Worm (Caenorhabditis elegans) whole organism, L2 larva: ENCODE data around the gene nhr-141.

Source experiments
- C34F6.9 ChIP-seq: fragments of 150-350 bp; optimal IDR thresholded peaks from 2 replicates; lab custom pipeline; 2014; ENCODE audit warnings: missing biosample characterization, missing genetic modification characterization
- F13H6.1 ChIP-seq: sonication (generic microtip); optimal IDR thresholded peaks from 2 replicates; lab custom pipeline; 2016; ENCODE audit warnings: missing genetic modification characterization, missing compliant biosample characterization
- Y55F3AM.14 ChIP-seq: fragments of 200-800 bp; sonication (Bioruptor generic); optimal IDR thresholded peaks from 2 replicates; lab custom pipeline; 2018; ENCODE audit warnings: mild to moderate bottlenecking, missing genetic modification characterization, missing compliant biosample characterization
- ZK546.5 ChIP-seq: sonication (generic microtip); optimal IDR thresholded peaks from 2 replicates; lab custom pipeline; 2017; ENCODE audit warnings: missing biosample characterization, missing genetic modification characterization
- alr-1 ChIP-seq: fragments of 150-350 bp; optimal IDR thresholded peaks from 2 replicates; lab custom pipeline; 2014; ENCODE audit warnings: missing biosample characterization, missing genetic modification characterization
- aly-2 ChIP-seq: fragments of 150-350 bp; optimal IDR thresholded peaks from 2 replicates; lab custom pipeline; 2014; ENCODE audit warnings: missing biosample characterization, missing genetic modification characterization
- ama-1 ChIP-seq: fragments of 150-350 bp; optimal IDR thresholded peaks from 2 replicates; lab custom pipeline; 2018; ENCODE audit warnings: inconsistent platforms
- blmp-1 ChIP-seq: sonication (generic microtip); optimal IDR thresholded peaks from 2 replicates; lab custom pipeline; 2017; ENCODE audit warnings: missing genetic modification characterization, mild to moderate bottlenecking, missing compliant biosample characterization, antibody characterized with exemption, moderate library complexity; ENCODE audit not compliant: insufficient read depth
- ceh-16 ChIP-seq: fragments of 150-350 bp; optimal IDR thresholded peaks from 2 replicates; lab custom pipeline; 2014; ENCODE audit warnings: missing biosample characterization, missing genetic modification characterization
- ceh-82 ChIP-seq: fragments of 150-350 bp; optimal IDR thresholded peaks from 2 replicates; lab custom pipeline; 2014; ENCODE audit warnings: missing biosample characterization, missing genetic modification characterization
- dmd-4 ChIP-seq: sonication (generic microtip); optimal IDR thresholded peaks from 2 replicates; lab custom pipeline; 2017; ENCODE audit warnings: missing biosample characterization, missing genetic modification characterization
- egl-27 ChIP-seq: sonication (generic microtip); optimal IDR thresholded peaks from 3 replicates; lab custom pipeline; 2017; ENCODE audit warnings: missing biosample characterization, missing genetic modification reagents, missing genetic modification characterization
- elt-1 ChIP-seq: fragments of 150-350 bp; optimal IDR thresholded peaks from 2 replicates; lab custom pipeline; 2014; ENCODE audit warnings: missing biosample characterization, missing genetic modification characterization
- elt-3 ChIP-seq: sonication (generic microtip); optimal IDR thresholded peaks from 2 replicates; lab custom pipeline; 2017; ENCODE audit warnings: missing biosample characterization, missing genetic modification characterization
- fos-1 ChIP-seq: fragments of 150-350 bp; optimal IDR thresholded peaks from 2 replicates; lab custom pipeline; 2014; ENCODE audit warnings: missing biosample characterization, missing genetic modification characterization
- lin-11 ChIP-seq: fragments of 150-350 bp; sonication (generic microtip); optimal IDR thresholded peaks from 2 replicates; lab custom pipeline; 2014; ENCODE audit warnings: missing biosample characterization, missing genetic modification characterization, inconsistent platforms, mixed read lengths
- lin-39 ChIP-seq: fragments of 150-350 bp; optimal IDR thresholded peaks from 2 replicates; lab custom pipeline; 2014; ENCODE audit warnings: missing biosample characterization, missing genetic modification reagents, missing genetic modification characterization
- lsy-2 ChIP-seq, 2 experiments: fragments of 150-350 bp in 1 of 2; sonication (generic microtip) in 1 of 2; optimal IDR thresholded peaks; 2 replicates each; lab custom pipeline; 2014 to 2017; ENCODE audit warnings: missing biosample characterization in 2 of 2, missing genetic modification characterization in 2 of 2
- mbf-1 ChIP-seq: sonication (generic microtip); optimal IDR thresholded peaks from 2 replicates; lab custom pipeline; 2017; ENCODE audit warnings: missing biosample characterization, missing genetic modification characterization
- mdl-1 ChIP-seq, 2 experiments: fragments of 150-350 bp in 1 of 2; sonication (generic microtip) in 1 of 2; optimal IDR thresholded peaks; 2 replicates each; lab custom pipeline; 2017; ENCODE audit warnings: missing biosample characterization in 2 of 2, missing genetic modification characterization in 2 of 2
- nhr-10 ChIP-seq: sonication (generic microtip); optimal IDR thresholded peaks from 2 replicates; lab custom pipeline; 2017; ENCODE audit warnings: missing biosample characterization, missing genetic modification characterization
- nhr-12 ChIP-seq: fragments of 150-350 bp; optimal IDR thresholded peaks from 2 replicates; lab custom pipeline; 2014; ENCODE audit warnings: missing biosample characterization, missing genetic modification characterization
- nhr-129 ChIP-seq: fragments of 150-350 bp; optimal IDR thresholded peaks from 2 replicates; lab custom pipeline; 2014; ENCODE audit warnings: missing biosample characterization, missing genetic modification characterization
- nhr-21 ChIP-seq: fragments of 150-350 bp; optimal IDR thresholded peaks from 2 replicates; lab custom pipeline; 2014; ENCODE audit warnings: missing biosample characterization, missing genetic modification characterization
- nhr-237 ChIP-seq: fragments of 150-350 bp; optimal IDR thresholded peaks from 2 replicates; lab custom pipeline; 2014; ENCODE audit warnings: missing biosample characterization, missing genetic modification characterization
- nhr-25 ChIP-seq: fragments of 150-350 bp; sonication (generic microtip); optimal IDR thresholded peaks from 3 replicates; lab custom pipeline; 2014; ENCODE audit warnings: missing biosample characterization, missing genetic modification characterization
- nhr-6 ChIP-seq: fragments of 150-350 bp; optimal IDR thresholded peaks from 2 replicates; lab custom pipeline; 2014; ENCODE audit warnings: missing biosample characterization, missing genetic modification characterization
- nhr-77 ChIP-seq: fragments of 150-350 bp; optimal IDR thresholded peaks from 2 replicates; lab custom pipeline; 2014; ENCODE audit warnings: missing biosample characterization, missing genetic modification characterization
- peb-1 ChIP-seq: fragments of 150-350 bp; optimal IDR thresholded peaks from 2 replicates; lab custom pipeline; 2014; ENCODE audit warnings: missing biosample characterization, missing genetic modification characterization
- sem-4 ChIP-seq: fragments of 150-350 bp; optimal IDR thresholded peaks from 2 replicates; lab custom pipeline; 2014; ENCODE audit warnings: missing biosample characterization, missing genetic modification reagents, missing genetic modification characterization
- sma-3 ChIP-seq: sonication (generic microtip); optimal IDR thresholded peaks from 2 replicates; lab custom pipeline; 2016; ENCODE audit warnings: missing genetic modification reagents, missing genetic modification characterization, missing compliant biosample characterization
- sma-9 ChIP-seq, 2 experiments: fragments of 150-350 bp in 1 of 2; sonication (generic microtip) in 1 of 2; optimal IDR thresholded peaks; 2 replicates each; lab custom pipeline; 2014 to 2016; ENCODE audit warnings: missing genetic modification characterization in 2 of 2, mild to moderate bottlenecking in 1 of 2, missing biosample characterization in 1 of 2, missing compliant biosample characterization in 1 of 2, missing genetic modification reagents in 1 of 2, moderate library complexity in 1 of 2
- unc-39 ChIP-seq: fragments of 150-350 bp; optimal IDR thresholded peaks from 2 replicates; lab custom pipeline; 2014; ENCODE audit warnings: missing biosample characterization, missing genetic modification characterization
- unc-55 ChIP-seq: fragments of 150-350 bp; sonication (generic microtip); optimal IDR thresholded peaks from 3 replicates; lab custom pipeline; 2014; ENCODE audit warnings: missing biosample characterization, missing genetic modification reagents, missing genetic modification characterization
- zag-1 ChIP-seq: fragments of 150-350 bp; optimal IDR thresholded peaks from 2 replicates; lab custom pipeline; 2014; ENCODE audit warnings: missing biosample characterization, missing genetic modification characterization
- ztf-1 ChIP-seq: fragments of 200-800 bp; sonication (Bioruptor generic); conservative IDR thresholded peaks from 2 replicates; pipeline ENCODE4 v1.3.6; 2022; ENCODE audit warnings: missing genetic modification characterization, missing compliant biosample characterization
- ztf-4 ChIP-seq: fragments of 150-350 bp; optimal IDR thresholded peaks from 2 replicates; lab custom pipeline; 2014; ENCODE audit warnings: missing biosample characterization, missing genetic modification characterization

Gene nhr-141

DNA sequence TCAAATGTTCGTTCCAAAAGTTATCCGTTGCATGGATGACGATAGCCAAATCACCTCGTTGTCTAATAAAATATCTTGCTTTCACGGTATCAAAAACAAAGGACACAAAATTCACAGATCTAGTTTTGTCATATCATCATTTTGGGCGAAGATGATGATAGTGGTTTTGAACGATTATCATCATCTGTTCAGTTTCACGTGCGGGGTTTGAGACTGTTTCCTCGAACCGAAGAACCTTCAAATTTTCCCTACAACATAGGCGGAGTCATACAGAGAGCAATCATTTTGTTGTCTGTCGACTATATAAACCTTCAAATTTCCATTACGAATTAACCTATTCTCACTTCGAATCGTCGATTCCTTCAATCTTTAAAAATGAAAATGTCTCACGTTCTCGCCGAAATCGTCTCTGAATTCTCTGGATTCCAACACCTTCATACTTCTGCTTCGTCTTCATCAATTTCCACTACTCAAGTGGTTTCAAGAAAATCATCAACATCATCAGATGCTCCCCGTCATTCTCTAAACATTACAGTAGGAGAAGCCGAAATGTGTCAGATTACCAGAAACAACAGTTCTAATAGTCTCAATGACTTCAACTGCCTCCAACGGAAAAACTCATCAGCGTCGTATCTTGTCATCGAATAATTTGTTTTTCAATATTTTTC is 31.2 kb upstream of the nhr-141 start, which contains the start of gene F18E3.11 (continued):
- TF ChIP-seq mdl-1 (tag; optimal IDR thresholded peaks at IDR 0.05; lab: Kevin White, UChicago): no peak
- no peak for TF ChIP-seq egl-27 (tag; lab: Kevin White, UChicago)
- no peak for TF ChIP-seq fos-1
- no peak for TF ChIP-seq C34F6.9 (tag; lab: Kevin White, UChicago)
- no peak for TF ChIP-seq ceh-16 (tag; lab: Kevin White, UChicago)
- no peak for TF ChIP-seq elt-1 (tag; lab: Kevin White, UChicago)
- peak; percentile 49 for TF ChIP-seq sma-3 (GFP tag; lab: Kevin White, UChicago)
- peak; percentile 78 for TF ChIP-seq blmp-1 (tag; lab: Kevin White, UChicago)
- TF ChIP-seq mbf-1 (tag; lab: Kevin White, UChicago): no peak
- no peak for TF ChIP-seq F13H6.1
- no peak for TF ChIP-seq zag-1 (tag; lab: Kevin White, UChicago)
- TF ChIP-seq nhr-10 (tag; lab: Kevin White, UChicago): no peak
- TF ChIP-seq nhr-237 (tag; lab: Kevin White, UChicago): no peak
- no peak for TF ChIP-seq alr-1 (tag; lab: Kevin White, UChicago)
- no peak for TF ChIP-seq unc-55 (GFP tag; lab: Kevin White, UChicago)
- TF ChIP-seq elt-3 (tag; lab: Kevin White, UChicago): no peak
- no peak for TF ChIP-seq lin-39
- no peak for TF ChIP-seq unc-39
- no peak for TF ChIP-seq lin-11 (tag; lab: Kevin White, UChicago)
- TF ChIP-seq dmd-4 (tag; lab: Kevin White, UChicago): no peak

ce11 chrV:7414909-7415308 is 29.6 kb upstream of the nhr-141 start, which contains the start of gene F18E3.12:
Gene F18E3.12, plus strand, starts transcription at chrV:7414985.
- TF ChIP-seq lsy-2 (tag; optimal IDR thresholded peaks at IDR 0.05; lab: Kevin White, UChicago): no peak
- peak; percentile 77 for TF ChIP-seq ama-1 (lab: Kevin White, UChicago)

ce11 chrV:7415780-7416428 is 28.6 kb upstream of the nhr-141 start, which contains the start of gene F18E3.13:
Gene F18E3.13, plus strand, starts transcription at chrV:7416164.
- peak; percentile 97 for TF ChIP-seq nhr-21 (tag; lab: Kevin White, UChicago)
- no peak for TF ChIP-seq ceh-16 (tag; lab: Kevin White, UChicago)
- no peak for TF ChIP-seq nhr-77 (tag; lab: Kevin White, UChicago)
- peak; percentile 94 for TF ChIP-seq blmp-1 (tag; lab: Kevin White, UChicago)
- TF ChIP-seq egl-27 (tag; lab: Kevin White, UChicago): peak; percentile 65
- TF ChIP-seq nhr-25 (tag; lab: Kevin White, UChicago): peak; percentile 93
- TF ChIP-seq sem-4 (tag; lab: Kevin White, UChicago): peak; percentile 48
- peak; percentile 46 for TF ChIP-seq Y55F3AM.14 (GFP tag; lab: Kevin White, UChicago)
- TF ChIP-seq ztf-4 (tag; lab: Kevin White, UChicago): no peak
- TF ChIP-seq unc-55 (GFP tag; lab: Kevin White, UChicago): no peak
- peak in 1 of 2 experiments; percentile 25 for TF ChIP-seq lsy-2 (tag; optimal IDR thresholded peaks at IDR 0.05; lab: Kevin White, UChicago)
- TF ChIP-seq nhr-12 (tag; lab: Kevin White, UChicago): no peak
- TF ChIP-seq dmd-4 (tag; lab: Kevin White, UChicago): no peak
- no peak for TF ChIP-seq lin-39
- TF ChIP-seq mdl-1 (tag; optimal IDR thresholded peaks at IDR 0.05; lab: Kevin White, UChicago): peak; percentile 7 to 63
- TF ChIP-seq nhr-6: peak; percentile 63
- TF ChIP-seq ZK546.5 (tag; lab: Kevin White, UChicago): no peak
- TF ChIP-seq ztf-1 (GFP tag; lab: Robert Waterston, UW): no peak
- TF ChIP-seq ama-1 (lab: Kevin White, UChicago): peak; percentile 86
- TF ChIP-seq elt-1 (tag; lab: Kevin White, UChicago): no peak
- TF ChIP-seq ceh-82 (tag; lab: Kevin White, UChicago): no peak
- peak; percentile 21 for TF ChIP-seq fos-1
- no peak for TF ChIP-seq peb-1
- no peak for TF ChIP-seq aly-2 (tag; lab: Kevin White, UChicago)
- peak; percentile 95 for TF ChIP-seq sma-9 (GFP tag; optimal IDR thresholded peaks at IDR 0.05; lab: Kevin White, UChicago)
- no peak for TF ChIP-seq sma-9 (tag; optimal IDR thresholded peaks at IDR 0.05; lab: Kevin White, UChicago)
- TF ChIP-seq F13H6.1: peak; percentile 35
- TF ChIP-seq unc-39: no peak
- TF ChIP-seq nhr-129 (tag; lab: Kevin White, UChicago): peak; percentile 69
- peak; percentile 94 for TF ChIP-seq sma-3 (GFP tag; lab: Kevin White, UChicago)
